Fruit fly (Drosophila melanogaster) whole organism, embryonic: ENCODE data around the gene Mettl5.

Experiments
- C15 ChIP-seq: fragments of 200-800 bp; sonication (Bioruptor generic); IDR thresholded peaks from 3 replicates; pipeline ENCODE4 v1.3.6; 2022; ENCODE audit warnings: missing biosample characterization, missing genetic modification characterization
- CG11504 ChIP-seq: fragments of 200-800 bp; sonication (Bioruptor generic); optimal IDR thresholded peaks from 3 replicates; lab custom pipeline; 2019; ENCODE audit warnings: missing biosample characterization, mild to moderate bottlenecking, missing genetic modification characterization, moderate library complexity
- CG12155 ChIP-seq: fragments of 200-800 bp; sonication (Bioruptor generic); optimal IDR thresholded peaks from 3 replicates; lab custom pipeline; 2016; ENCODE audit warnings: missing biosample characterization, missing genetic modification characterization
- CG12299 ChIP-seq: fragments of 200-800 bp; sonication (Bioruptor generic); optimal IDR thresholded peaks from 2 replicates; lab custom pipeline; 2018; ENCODE audit warnings: missing biosample characterization, mild to moderate bottlenecking, missing genetic modification characterization
- CG12769 ChIP-seq: fragments of 200-800 bp; sonication (Bioruptor generic); optimal IDR thresholded peaks from 2 replicates; lab custom pipeline; 2019; ENCODE audit warnings: missing biosample characterization, mild to moderate bottlenecking, missing genetic modification characterization, moderate library complexity
- CG13123 ChIP-seq: fragments of 200-800 bp; sonication (Bioruptor generic); optimal IDR thresholded peaks from 2 replicates; lab custom pipeline; 2016; ENCODE audit warnings: missing biosample characterization, missing genetic modification characterization
- CG13296 ChIP-seq: fragments of 200-800 bp; sonication (Bioruptor generic); optimal IDR thresholded peaks from 3 replicates; lab custom pipeline; 2018; ENCODE audit warnings: missing biosample characterization, mild to moderate bottlenecking, missing genetic modification characterization
- CG13775 ChIP-seq: fragments of 200-800 bp; sonication (Bioruptor generic); optimal IDR thresholded peaks from 3 replicates; lab custom pipeline; 2017; ENCODE audit warnings: missing biosample characterization, mild to moderate bottlenecking, missing genetic modification characterization
- CG14710 ChIP-seq: fragments of 200-800 bp; sonication (Bioruptor generic); optimal IDR thresholded peaks from 3 replicates; lab custom pipeline; 2019; ENCODE audit warnings: missing biosample characterization, mild to moderate bottlenecking, missing genetic modification characterization, moderate library complexity
- CG1529 ChIP-seq: fragments of 200-800 bp; sonication (Bioruptor generic); optimal IDR thresholded peaks from 3 replicates; lab custom pipeline; 2018; ENCODE audit warnings: missing biosample characterization, missing genetic modification characterization
- CG18262 ChIP-seq: fragments of 200-800 bp; optimal IDR thresholded peaks from 3 replicates; lab custom pipeline; 2019; ENCODE audit warnings: missing biosample characterization, mild to moderate bottlenecking, missing genetic modification characterization, moderate library complexity
- CG18599 ChIP-seq: fragments of 200-800 bp; sonication (Bioruptor generic); optimal IDR thresholded peaks from 3 replicates; lab custom pipeline; 2017; ENCODE audit warnings: missing biosample characterization, missing genetic modification characterization, mild to moderate bottlenecking, moderate library complexity, missing genetic modification reagents
- CG30431 ChIP-seq: fragments of 200-800 bp; sonication (Bioruptor generic); optimal IDR thresholded peaks from 2 replicates; lab custom pipeline; 2017; ENCODE audit warnings: missing biosample characterization, missing genetic modification characterization
- CG3163 ChIP-seq: fragments of 200-800 bp; sonication (Bioruptor generic); optimal IDR thresholded peaks from 3 replicates; lab custom pipeline; 2016; ENCODE audit warnings: missing biosample characterization, missing genetic modification characterization
- CG34376 ChIP-seq: fragments of 200-800 bp; sonication (Bioruptor generic); optimal IDR thresholded peaks from 2 replicates; lab custom pipeline; 2018; ENCODE audit warnings: missing biosample characterization, mild to moderate bottlenecking, missing genetic modification characterization
- CG5245 ChIP-seq: fragments of 200-800 bp; sonication (Bioruptor generic); optimal IDR thresholded peaks from 3 replicates; lab custom pipeline; 2016; ENCODE audit warnings: missing biosample characterization, missing genetic modification characterization
- CG7357 ChIP-seq: fragments of 200-800 bp; sonication (Bioruptor generic); IDR thresholded peaks from 3 replicates; pipeline ENCODE4 v1.3.6; 2022; ENCODE audit warnings: missing biosample characterization, missing genetic modification characterization
- CG7745 ChIP-seq: fragments of 200-800 bp; sonication (Bioruptor generic); optimal IDR thresholded peaks from 2 replicates; lab custom pipeline; 2018; ENCODE audit warnings: missing biosample characterization, mild to moderate bottlenecking, missing genetic modification characterization, moderate library complexity
- CG9437 ChIP-seq: fragments of 200-800 bp; sonication (Bioruptor generic); optimal IDR thresholded peaks from 2 replicates; lab custom pipeline; 2018; ENCODE audit warnings: missing biosample characterization, mild to moderate bottlenecking, missing genetic modification characterization
- CG9797 ChIP-seq: fragments of 200-800 bp; sonication (Bioruptor generic); optimal IDR thresholded peaks from 3 replicates; lab custom pipeline; 2018; ENCODE audit warnings: missing biosample characterization, mild to moderate bottlenecking, missing genetic modification characterization
- CoRest ChIP-seq: fragments of 200-800 bp; sonication (Bioruptor generic); optimal IDR thresholded peaks from 3 replicates; lab custom pipeline; 2018; ENCODE audit warnings: missing biosample characterization, mild to moderate bottlenecking, missing genetic modification characterization, moderate library complexity
- D ChIP-seq, 2 experiments: fragments of 200-800 bp in 1 of 2; fragments of >200 bp in 1 of 2; sonication (Bioruptor generic) in 1 of 2; optimal IDR thresholded peaks; 2 replicates in 1 of 2; 3 replicates in 1 of 2; lab custom pipeline; 2017; ENCODE audit warnings: mild to moderate bottlenecking in 1 of 2, missing biosample characterization in 1 of 2, missing genetic modification characterization in 1 of 2, missing genetic modification reagents in 1 of 2
- Fer2 ChIP-seq: fragments of 200-800 bp; sonication (Bioruptor generic); optimal IDR thresholded peaks from 2 replicates; lab custom pipeline; 2018; ENCODE audit warnings: missing biosample characterization, mild to moderate bottlenecking, missing genetic modification characterization, moderate library complexity
- GATAe ChIP-seq: fragments of 200-800 bp; sonication (Bioruptor generic); conservative IDR thresholded peaks from 2 replicates; pipeline ENCODE4 v1.3.6; 2022; ENCODE audit warnings: missing biosample characterization, missing genetic modification characterization
- Gug ChIP-seq: fragments of 200-800 bp; sonication (Bioruptor generic); IDR thresholded peaks from 4 replicates; pipeline ENCODE4 v1.3.6; 2022; ENCODE audit warnings: missing biosample characterization, missing genetic modification characterization
- Oli ChIP-seq: fragments of 200-800 bp; sonication (Bioruptor generic); optimal IDR thresholded peaks from 2 replicates; lab custom pipeline; 2018; ENCODE audit warnings: missing biosample characterization, mild to moderate bottlenecking, missing genetic modification characterization, moderate library complexity
- Optix ChIP-seq: fragments of 200-800 bp; sonication (Bioruptor generic); IDR thresholded peaks from 3 replicates; pipeline ENCODE4 v1.3.6; 2022; ENCODE audit warnings: missing biosample characterization, missing genetic modification characterization
- Six4 ChIP-seq: fragments of 200-800 bp; sonication (Bioruptor generic); optimal IDR thresholded peaks from 2 replicates; lab custom pipeline; 2016; ENCODE audit warnings: missing biosample characterization, missing genetic modification characterization
- Sry-β ChIP-seq: fragments of 200-800 bp; sonication (Bioruptor generic); optimal IDR thresholded peaks from 2 replicates; lab custom pipeline; 2018; ENCODE audit warnings: missing biosample characterization, mild to moderate bottlenecking, missing genetic modification characterization, moderate library complexity
- Vsx1 ChIP-seq: fragments of 200-800 bp; sonication (Bioruptor generic); optimal IDR thresholded peaks from 2 replicates; lab custom pipeline; 2017; ENCODE audit warnings: missing biosample characterization, mild to moderate bottlenecking, missing genetic modification characterization, missing genetic modification reagents
- ac ChIP-seq: fragments of 200-800 bp; sonication (Bioruptor generic); optimal IDR thresholded peaks from 3 replicates; lab custom pipeline; 2017; ENCODE audit warnings: missing biosample characterization, mild to moderate bottlenecking, missing genetic modification characterization
- amos ChIP-seq: fragments of 200-800 bp; sonication (Bioruptor generic); IDR thresholded peaks from 2 replicates; pipeline ENCODE4 v1.3.6; 2022; ENCODE audit warnings: missing biosample characterization, missing genetic modification characterization; ENCODE audit not compliant: partially characterized antibody
- ash1 ChIP-seq: fragments of 200-800 bp; sonication (Bioruptor generic); optimal IDR thresholded peaks from 2 replicates; lab custom pipeline; 2018; ENCODE audit warnings: missing biosample characterization, mild to moderate bottlenecking, missing genetic modification characterization
- bigmax ChIP-seq: fragments of 200-800 bp; sonication (Bioruptor generic); optimal IDR thresholded peaks from 2 replicates; lab custom pipeline; 2018; ENCODE audit warnings: missing biosample characterization, mild to moderate bottlenecking, missing genetic modification characterization
- chinmo ChIP-seq: fragments of 200-800 bp; sonication (Bioruptor generic); IDR thresholded peaks from 4 replicates; pipeline ENCODE4 v1.3.6; 2022; ENCODE audit warnings: missing biosample characterization, missing genetic modification characterization; ENCODE audit not compliant: partially characterized antibody
- ci ChIP-seq: fragments of 200-800 bp; sonication (Bioruptor generic); IDR thresholded peaks from 3 replicates; pipeline ENCODE4 v1.3.6; 2022; ENCODE audit warnings: missing biosample characterization, missing genetic modification characterization
- crc ChIP-seq: fragments of 200-800 bp; sonication (Bioruptor generic); optimal IDR thresholded peaks from 2 replicates; lab custom pipeline; 2016; ENCODE audit warnings: missing biosample characterization, missing genetic modification characterization
- exex ChIP-seq: fragments of 200-800 bp; sonication (Bioruptor generic); optimal IDR thresholded peaks from 4 replicates; lab custom pipeline; 2018; ENCODE audit warnings: missing biosample characterization, mild to moderate bottlenecking, missing genetic modification characterization, moderate library complexity
- gcm ChIP-seq: fragments of 200-800 bp; sonication (Bioruptor generic); optimal IDR thresholded peaks from 2 replicates; lab custom pipeline; 2019; ENCODE audit warnings: missing biosample characterization, mild to moderate bottlenecking, missing genetic modification characterization, moderate library complexity
- grn ChIP-seq: fragments of 200-800 bp; sonication (Bioruptor generic); optimal IDR thresholded peaks from 3 replicates; lab custom pipeline; 2017; ENCODE audit warnings: missing biosample characterization, missing genetic modification characterization
- gro ChIP-seq: fragments of 200-800 bp; sonication (Bioruptor generic); optimal IDR thresholded peaks from 2 replicates; lab custom pipeline; 2016; ENCODE audit warnings: missing biosample characterization, missing genetic modification characterization
- mirr ChIP-seq: fragments of 200-800 bp; sonication (Bioruptor generic); optimal IDR thresholded peaks from 3 replicates; lab custom pipeline; 2018; ENCODE audit warnings: missing biosample characterization, mild to moderate bottlenecking, missing genetic modification characterization
- nau ChIP-seq: fragments of 200-800 bp; sonication (Bioruptor generic); optimal IDR thresholded peaks from 3 replicates; lab custom pipeline; 2017; ENCODE audit warnings: missing biosample characterization, mild to moderate bottlenecking, missing genetic modification characterization, missing genetic modification reagents
- nerfin-1 ChIP-seq: fragments of 200-800 bp; sonication (Bioruptor generic); optimal IDR thresholded peaks from 3 replicates; lab custom pipeline; 2019; ENCODE audit warnings: missing biosample characterization, mild to moderate bottlenecking, missing genetic modification characterization, moderate library complexity
- oc ChIP-seq: fragments of 200-800 bp; sonication (Bioruptor generic); optimal IDR thresholded peaks from 2 replicates; lab custom pipeline; 2018; ENCODE audit warnings: missing biosample characterization, mild to moderate bottlenecking, missing genetic modification characterization, moderate library complexity
- pfk ChIP-seq: fragments of 200-800 bp; sonication (Bioruptor generic); optimal IDR thresholded peaks from 2 replicates; lab custom pipeline; 2018; ENCODE audit warnings: missing biosample characterization, mild to moderate bottlenecking, missing genetic modification characterization, moderate library complexity
- run ChIP-seq: fragments of 200-800 bp; sonication (Bioruptor generic); optimal IDR thresholded peaks from 3 replicates; lab custom pipeline; 2018; ENCODE audit warnings: missing biosample characterization, mild to moderate bottlenecking, missing genetic modification characterization
- sens ChIP-seq: fragments of 200-800 bp; sonication (Bioruptor generic); peaks from one replicate; lab custom pipeline; 2016; ENCODE audit warnings: missing biosample characterization, missing genetic modification characterization
- stc ChIP-seq: fragments of 200-800 bp; sonication (Bioruptor generic); IDR thresholded peaks from 2 replicates; pipeline ENCODE4 v1.3.6; 2022; ENCODE audit warnings: missing biosample characterization, missing genetic modification characterization
- tgo ChIP-seq: fragments of 200-800 bp; sonication (Bioruptor generic); IDR thresholded peaks from 3 replicates; pipeline ENCODE4 v1.3.6; 2022; ENCODE audit warnings: missing biosample characterization, missing genetic modification characterization
- wor ChIP-seq: fragments of 200-800 bp; sonication (Bioruptor generic); IDR thresholded peaks from 2 replicates; pipeline ENCODE4 v1.3.6; 2022; ENCODE audit warnings: missing biosample characterization, missing genetic modification characterization

Mettl5 gene

dm6 chr3L:19289411-19289810 is 25.8 kb downstream of the Mettl5 start (continued):
- TF ChIP-seq CG18262 (no peak), C15 (GFP tag; lab: Robert Waterston, UW) (no peak), nau (GFP tag; lab: Kevin White, UChicago) (no peak), CG13775 (GFP tag; lab: Kevin White, UChicago) (no peak), run (tag; lab: Kevin White, UChicago) (peak; percentile 68), D (optimal IDR thresholded peaks at IDR 0.05; lab: Kevin White, UChicago) (no peak), D (GFP tag; optimal IDR thresholded peaks at IDR 0.05; lab: Kevin White, UChicago) (no peak), CG12155 (no peak), sens (GFP tag; lab: Kevin White, UChicago) (no peak), CG7745 (tag; lab: Kevin White, UChicago) (peak; percentile 4), chinmo (GFP tag; lab: Robert Waterston, UW) (no peak), Gug (GFP tag; lab: Robert Waterston, UW) (no peak), CG5245 (GFP tag; lab: Kevin White, UChicago) (no peak), GATAe (GFP tag; lab: Robert Waterston, UW) (peak; percentile 37; the same call in 1 of the 2 replicates), wor (no peak), ci (no peak), grn (GFP tag; lab: Kevin White, UChicago) (peak; percentile 84), CG12769 (no peak), ash1 (no peak), ac (GFP tag; lab: Kevin White, UChicago) (no peak), Optix (GFP tag; lab: Robert Waterston, UW) (no peak), CG11504 (tag; lab: Kevin White, UChicago) (no peak), nerfin-1 (tag; lab: Kevin White, UChicago) (no peak), CG18599 (peak; percentile 15), Vsx1 (GFP tag; lab: Kevin White, UChicago) (no peak), CG34376 (GFP tag; lab: Kevin White, UChicago) (peak; percentile 26), CG13123 (GFP tag; lab: Kevin White, UChicago) (no peak), amos (GFP tag; lab: Robert Waterston, UW) (no peak), crc (GFP tag; lab: Kevin White, UChicago) (no peak), mirr (GFP tag; lab: Kevin White, UChicago) (peak; percentile 95), gro (GFP tag; lab: Kevin White, UChicago) (peak; percentile 36), Six4 (GFP tag; lab: Kevin White, UChicago) (no peak), CG9797 (GFP tag; lab: Kevin White, UChicago) (no peak), tgo (GFP tag; lab: Robert Waterston, UW) (no peak), CoRest (tag; lab: Kevin White, UChicago) (no peak), CG9437 (no peak), bigmax (GFP tag; lab: Kevin White, UChicago) (no peak), CG30431 (no peak), Fer2 (tag; lab: Kevin White, UChicago) (no peak), CG12299 (tag; lab: Kevin White, UChicago) (no peak), CG3163 (no peak), Oli (tag; lab: Kevin White, UChicago) (no peak), gcm (no peak), exex (tag; lab: Kevin White, UChicago) (peak; percentile 99), Sry-β (GFP tag; lab: Kevin White, UChicago) (no peak), oc (tag; lab: Kevin White, UChicago) (no peak), CG1529 (GFP tag; lab: Kevin White, UChicago) (no peak), CG13296 (GFP tag; lab: Kevin White, UChicago) (no peak), CG7357 (GFP tag; lab: Robert Waterston, UW) (no peak), CG14710 (tag; lab: Kevin White, UChicago) (no peak), stc (GFP tag; lab: Robert Waterston, UW) (no peak), pfk (GFP tag; lab: Kevin White, UChicago) (no peak)
